Fruit fly (Drosophila melanogaster) whole organism, wandering third instar larva: ENCODE measurements around the gene Alh.
A peak's percentile ranks its signal among the peaks of the same experiment; 100 is the strongest.

ENCODE experiments used
- Abd-B ChIP-seq: fragments of >200 bp; optimal IDR thresholded peaks from 2 replicates; lab custom pipeline; 2017; ENCODE audit warnings: missing biosample characterization, missing genetic modification characterization
- CG32264 ChIP-seq: fragments of 200-800 bp; sonication (Bioruptor generic); optimal IDR thresholded peaks from 2 replicates; lab custom pipeline; 2016; ENCODE audit warnings: missing biosample characterization, missing genetic modification characterization
- CG9705 ChIP-seq: fragments of 200-800 bp; sonication (Bioruptor generic); optimal IDR thresholded peaks from 2 replicates; lab custom pipeline; 2018; ENCODE audit warnings: missing biosample characterization, mild to moderate bottlenecking, missing genetic modification characterization
- CrebA ChIP-seq: fragments of 200-800 bp; sonication (Bioruptor generic); optimal IDR thresholded peaks from 2 replicates; lab custom pipeline; 2016; ENCODE audit warnings: missing biosample characterization, mild to moderate bottlenecking, missing genetic modification characterization, borderline replicate concordance
- Dfd ChIP-seq: fragments of >200 bp; optimal IDR thresholded peaks from 2 replicates; lab custom pipeline; 2017; ENCODE audit warnings: missing biosample characterization, missing genetic modification characterization
- Dif ChIP-seq: fragments of 200-275, 200-300 bp; sonication (Bioruptor generic); optimal IDR thresholded peaks from 2 replicates; lab custom pipeline; 2018; ENCODE audit warnings: missing biosample characterization, missing genetic modification characterization; ENCODE audit not compliant: partially characterized antibody
- GATAd ChIP-seq: sonication (Bioruptor generic); optimal IDR thresholded peaks from 2 replicates; lab custom pipeline; 2016; ENCODE audit warnings: missing biosample characterization, missing genetic modification characterization
- HLH106 ChIP-seq: fragments of 200-800 bp; optimal IDR thresholded peaks from 3 replicates; lab custom pipeline; 2019; ENCODE audit warnings: missing biosample characterization, mild to moderate bottlenecking, missing genetic modification characterization, moderate library complexity
- Hnf4 ChIP-seq: fragments of 200-800 bp; sonication (Bioruptor generic); optimal IDR thresholded peaks from 2 replicates; lab custom pipeline; 2016; ENCODE audit warnings: missing biosample characterization, mild to moderate bottlenecking, missing genetic modification characterization
- Hr78 ChIP-seq: fragments of >200 bp; optimal IDR thresholded peaks from 2 replicates; lab custom pipeline; 2017; ENCODE audit warnings: missing biosample characterization, missing genetic modification characterization
- Hr83 ChIP-seq: fragments of 200-300 bp; sonication (Bioruptor generic); optimal IDR thresholded peaks from 2 replicates; lab custom pipeline; 2016; ENCODE audit warnings: missing biosample characterization, mild to moderate bottlenecking, missing genetic modification characterization, moderate library complexity; ENCODE audit not compliant: poor library complexity, severe bottlenecking
- Jra ChIP-seq: sonication (Bioruptor generic); optimal IDR thresholded peaks from 2 replicates; lab custom pipeline; 2016; ENCODE audit warnings: missing biosample characterization, missing genetic modification characterization
- Mio ChIP-seq: sonication (Bioruptor generic); optimal IDR thresholded peaks from 2 replicates; lab custom pipeline; 2016; ENCODE audit warnings: missing biosample characterization, missing genetic modification characterization
- Myc ChIP-seq: fragments of >200 bp; optimal IDR thresholded peaks from 2 replicates; lab custom pipeline; 2017
- N ChIP-seq: fragments of >200 bp; optimal IDR thresholded peaks from 2 replicates; lab custom pipeline; 2018; ENCODE audit warnings: missing biosample characterization, missing external identifiers, missing genetic modification characterization
- OdsH ChIP-seq: fragments of 200-800 bp; sonication (Bioruptor generic); optimal IDR thresholded peaks from 2 replicates; lab custom pipeline; 2016; ENCODE audit warnings: missing biosample characterization, mild to moderate bottlenecking, missing genetic modification characterization
- Rel ChIP-seq, 2 experiments: fragments of 200-800 bp; sonication (Bioruptor generic) in 1 of 2; optimal IDR thresholded peaks; 2 replicates in 1 of 2; 3 replicates in 1 of 2; lab custom pipeline; 2016 to 2019; ENCODE audit warnings: mild to moderate bottlenecking in 2 of 2, missing biosample characterization in 2 of 2, missing genetic modification characterization in 2 of 2, moderate library complexity in 1 of 2
- Sp1 ChIP-seq: fragments of 200-800 bp; sonication (Bioruptor generic); optimal IDR thresholded peaks from 3 replicates; lab custom pipeline; 2019; ENCODE audit warnings: missing biosample characterization, mild to moderate bottlenecking, missing genetic modification characterization, moderate library complexity
- Vsx2 ChIP-seq: fragments of 200-300, 225-300 bp; sonication (Bioruptor generic); optimal IDR thresholded peaks from 2 replicates; lab custom pipeline; 2018; ENCODE audit warnings: missing biosample characterization, missing genetic modification characterization; ENCODE audit not compliant: partially characterized antibody
- br ChIP-seq: fragments of 200-800 bp; sonication (Bioruptor generic); optimal IDR thresholded peaks from 2 replicates; lab custom pipeline; 2016; ENCODE audit warnings: missing biosample characterization, missing genetic modification characterization
- brk ChIP-seq: fragments of 200-800 bp; sonication (Bioruptor generic); optimal IDR thresholded peaks from 2 replicates; lab custom pipeline; 2016; ENCODE audit warnings: missing biosample characterization, mild to moderate bottlenecking, missing genetic modification characterization
- dl ChIP-seq, 2 experiments: fragments of 175-275, 200-275 bp in 1 of 2; fragments of 200-275 bp in 1 of 2; sonication (Bioruptor generic); optimal IDR thresholded peaks; lab custom pipeline; 2018; ENCODE audit warnings: mild to moderate bottlenecking in 2 of 2, missing biosample characterization in 2 of 2, missing genetic modification characterization in 2 of 2, moderate library complexity in 2 of 2; ENCODE audit not compliant: partially characterized antibody in 2 of 2, insufficient read depth in 1 of 2
- dmrt93B ChIP-seq: fragments of 200-800 bp; sonication (Bioruptor generic); optimal IDR thresholded peaks from 2 replicates; lab custom pipeline; 2018; ENCODE audit warnings: missing biosample characterization, mild to moderate bottlenecking, missing genetic modification characterization
- dsf ChIP-seq: sonication (Bioruptor generic); optimal IDR thresholded peaks from 2 replicates; lab custom pipeline; 2016; ENCODE audit warnings: missing biosample characterization, missing genetic modification characterization, borderline replicate concordance
- ey ChIP-seq: fragments of 200-800 bp; sonication (Bioruptor generic); optimal IDR thresholded peaks from 2 replicates; lab custom pipeline; 2016; ENCODE audit warnings: missing biosample characterization, missing genetic modification characterization
- foxo ChIP-seq, 2 experiments: fragments of 200-800 bp; sonication (Bioruptor generic); optimal IDR thresholded peaks; 2 replicates in 1 of 2; 3 replicates in 1 of 2; lab custom pipeline; 2016 to 2017; ENCODE audit warnings: missing biosample characterization in 2 of 2, missing genetic modification characterization in 2 of 2
- h ChIP-seq: fragments of 200-800 bp; sonication (Bioruptor generic); optimal IDR thresholded peaks from 3 replicates; lab custom pipeline; 2016; ENCODE audit warnings: missing biosample characterization, mild to moderate bottlenecking, missing genetic modification characterization
- jim ChIP-seq: fragments of 175-275, 200-325 bp; sonication (Bioruptor generic); optimal IDR thresholded peaks from 2 replicates; lab custom pipeline; 2016; ENCODE audit warnings: missing biosample characterization, mild to moderate bottlenecking, missing genetic modification characterization
- lola ChIP-seq: fragments of >200 bp; optimal IDR thresholded peaks from 2 replicates; lab custom pipeline; 2017; ENCODE audit warnings: missing biosample characterization, missing genetic modification characterization
- pan ChIP-seq: fragments of >200 bp; optimal IDR thresholded peaks from 2 replicates; lab custom pipeline; 2017
- psq ChIP-seq: fragments of 200-800 bp; sonication (Bioruptor generic); optimal IDR thresholded peaks from 3 replicates; lab custom pipeline; 2017; ENCODE audit warnings: missing biosample characterization, mild to moderate bottlenecking, missing genetic modification characterization, moderate library complexity
- rgr ChIP-seq: fragments of 200-800 bp; sonication (Bioruptor generic); optimal IDR thresholded peaks from 3 replicates; lab custom pipeline; 2016; ENCODE audit warnings: missing biosample characterization, mild to moderate bottlenecking, missing genetic modification characterization
- sv ChIP-seq: fragments of 200-800 bp; sonication (Bioruptor generic); optimal IDR thresholded peaks from 3 replicates; lab custom pipeline; 2016; ENCODE audit warnings: missing biosample characterization, missing genetic modification characterization
- tai ChIP-seq: sonication (Bioruptor generic); optimal IDR thresholded peaks from 2 replicates; lab custom pipeline; 2016; ENCODE audit warnings: missing biosample characterization, missing genetic modification characterization
- usp ChIP-seq: fragments of >200 bp; optimal IDR thresholded peaks from 2 replicates; lab custom pipeline; 2017; ENCODE audit warnings: missing biosample characterization, missing genetic modification characterization
- woc ChIP-seq: sonication (Bioruptor generic); optimal IDR thresholded peaks from 2 replicates; lab custom pipeline; 2016; ENCODE audit warnings: missing biosample characterization, mild to moderate bottlenecking, missing genetic modification characterization

The Alh gene

dm6 chr3R:7159615-7160014 lies 35.6 kb upstream of the Alh start:
- TF ChIP-seq psq, result no peak
- no peak for TF ChIP-seq brk (GFP tag; lab: Kevin White, UChicago)
- TF ChIP-seq Vsx2 (GFP tag; lab: Kevin White, UChicago), result no peak
- TF ChIP-seq CG32264 (GFP tag; lab: Kevin White, UChicago), result no peak
- no peak for TF ChIP-seq dsf (GFP tag; lab: Kevin White, UChicago)
- no peak for TF ChIP-seq Jra (GFP tag; lab: Kevin White, UChicago)
- no peak for TF ChIP-seq N (GFP tag; lab: Kevin White, UChicago)
- no peak for TF ChIP-seq Mio (GFP tag; lab: Kevin White, UChicago)
- no peak for TF ChIP-seq ey (GFP tag; lab: Kevin White, UChicago)
- no peak for TF ChIP-seq Abd-B
- no peak for TF ChIP-seq foxo (GFP tag; optimal IDR thresholded peaks at IDR 0.05; lab: Kevin White, UChicago)
- no peak for TF ChIP-seq woc (GFP tag; lab: Kevin White, UChicago)
- TF ChIP-seq Hr78, result no peak
- TF ChIP-seq rgr (GFP tag; lab: Kevin White, UChicago), result no peak

DNA sequence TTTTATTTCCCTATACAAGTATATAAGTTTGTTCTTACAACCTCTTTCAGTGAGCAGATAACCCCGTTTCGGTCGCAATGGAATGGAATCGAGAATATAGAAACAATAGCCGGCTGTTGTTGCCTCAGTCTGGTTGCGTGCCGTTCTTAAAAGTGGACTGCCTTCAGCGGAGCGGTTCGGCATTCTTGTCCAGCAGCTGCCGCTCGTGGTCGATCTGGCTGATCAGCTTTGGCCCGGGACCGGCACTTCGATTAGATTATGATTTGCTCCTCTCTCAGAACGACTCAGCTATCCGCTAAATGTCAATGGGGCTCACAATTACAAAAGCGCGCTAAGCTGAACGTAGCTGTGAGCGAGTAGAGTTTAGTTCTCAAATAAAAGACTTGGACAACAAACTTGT lies 33.1 kb upstream of the Alh start:
- no peak for TF ChIP-seq CG32264 (GFP tag; lab: Kevin White, UChicago)
- no peak for TF ChIP-seq CG9705 (GFP tag; lab: Kevin White, UChicago)
- no peak for TF ChIP-seq Rel (GFP tag; optimal IDR thresholded peaks at IDR 0.05; lab: Kevin White, UChicago)
- TF ChIP-seq Rel (tag; optimal IDR thresholded peaks at IDR 0.05; lab: Kevin White, UChicago), result no peak
- no peak for TF ChIP-seq Dif (GFP tag; lab: Kevin White, UChicago)
- no peak for TF ChIP-seq usp
- TF ChIP-seq Sp1, result no peak
- TF ChIP-seq HLH106 (tag; lab: Kevin White, UChicago), result no peak
- no peak for TF ChIP-seq rgr (GFP tag; lab: Kevin White, UChicago)
- TF ChIP-seq jim (GFP tag; lab: Kevin White, UChicago), result no peak

dm6 chr3R:7154586-7155357 lies 30.8 kb upstream of the Alh start, which contains the start of gene MAGE:
TSS of gene MAGE (minus strand) at chr3R:7155180.
- TF ChIP-seq Mio (GFP tag; lab: Kevin White, UChicago) (no peak), sv (GFP tag; lab: Kevin White, UChicago) (no peak), Rel (GFP tag; optimal IDR thresholded peaks at IDR 0.05; lab: Kevin White, UChicago) (no peak), Rel (tag; optimal IDR thresholded peaks at IDR 0.05; lab: Kevin White, UChicago) (no peak), Vsx2 (GFP tag; lab: Kevin White, UChicago) (peak; percentile 22), Hnf4 (GFP tag; lab: Kevin White, UChicago) (no peak), pan (lab: Kevin White, UChicago) (no peak)

DNA sequence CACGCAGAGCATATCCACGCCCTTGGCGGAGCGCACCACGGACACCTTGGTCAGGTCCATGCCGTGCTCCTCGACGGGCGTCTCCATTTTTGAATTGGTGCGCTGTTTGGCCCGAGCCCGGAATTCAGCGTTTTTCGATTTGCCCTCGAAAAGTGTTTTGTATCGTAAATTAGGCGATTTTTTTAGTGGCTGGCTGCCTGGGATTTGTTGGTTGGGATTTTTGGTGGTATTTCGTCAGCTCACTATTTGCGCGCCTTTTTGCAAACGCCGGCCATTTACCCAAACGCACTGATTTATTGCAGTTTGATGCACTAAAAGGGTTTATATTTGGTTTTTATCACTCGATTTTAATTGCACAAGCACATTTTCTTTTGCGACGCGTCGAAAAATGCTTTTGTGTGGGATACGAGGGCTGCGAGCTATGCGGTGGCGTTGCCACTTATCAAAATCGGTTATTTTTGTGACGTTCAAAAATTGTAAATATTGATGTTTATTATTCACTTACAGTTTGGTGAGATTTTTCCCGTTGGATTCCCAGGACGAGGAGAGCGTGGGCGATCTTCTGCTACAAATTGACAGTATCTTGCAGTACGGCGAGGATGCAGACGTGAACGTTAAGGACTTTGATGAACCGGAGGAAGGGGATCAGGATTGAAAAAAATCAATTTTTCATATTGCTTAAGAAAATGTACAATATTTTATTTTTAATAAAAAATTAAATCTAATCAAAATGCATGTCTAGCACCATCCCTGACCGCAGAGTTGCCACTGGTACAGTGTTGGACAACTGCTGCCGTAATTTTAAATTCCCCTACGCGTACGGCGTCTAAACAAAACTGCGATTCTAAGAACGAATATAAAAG lies 26.8 kb upstream of the Alh start, which contains the start of the genes gfzf and Sas-4:
TSS of gene gfzf (minus strand) at position 425 of the 863 bp plus-strand sequence.
TSS of gene Sas-4 (plus strand) at position 824 of the 863 bp plus-strand sequence.
- TF ChIP-seq Abd-B (no peak), Jra (GFP tag; lab: Kevin White, UChicago) (no peak), foxo (GFP tag; optimal IDR thresholded peaks at IDR 0.05; lab: Kevin White, UChicago) (peak in 1 of 2 experiments; percentile 81), ey (GFP tag; lab: Kevin White, UChicago) (peak; percentile 55), Vsx2 (GFP tag; lab: Kevin White, UChicago) (no peak), jim (GFP tag; lab: Kevin White, UChicago) (no peak), N (GFP tag; lab: Kevin White, UChicago) (no peak), pan (lab: Kevin White, UChicago) (no peak), Hr83 (GFP tag; lab: Kevin White, UChicago) (peak; percentile 23), Sp1 (peak; percentile 51), rgr (GFP tag; lab: Kevin White, UChicago) (no peak), dl (GFP tag; optimal IDR thresholded peaks at IDR 0.05; lab: Kevin White, UChicago; ENCODE audit: insufficient read depth in 1 of 2, partially characterized antibody in 2 of 2) (no peak), lola (GFP tag; lab: Kevin White, UChicago) (no peak), h (GFP tag; lab: Kevin White, UChicago) (no peak), CG32264 (GFP tag; lab: Kevin White, UChicago) (no peak), tai (GFP tag; lab: Kevin White, UChicago) (no peak), CG9705 (GFP tag; lab: Kevin White, UChicago) (peak; percentile 33), woc (GFP tag; lab: Kevin White, UChicago) (no peak), Mio (GFP tag; lab: Kevin White, UChicago) (no peak), br (GFP tag; lab: Kevin White, UChicago) (no peak), Rel (GFP tag; optimal IDR thresholded peaks at IDR 0.05; lab: Kevin White, UChicago) (no peak), Rel (tag; optimal IDR thresholded peaks at IDR 0.05; lab: Kevin White, UChicago) (peak; percentile 13), OdsH (GFP tag; lab: Kevin White, UChicago) (peak; percentile 52), GATAd (GFP tag; lab: Kevin White, UChicago) (peak; percentile 60), Dfd (GFP tag; lab: Kevin White, UChicago) (no peak), Myc (lab: Kevin White, UChicago) (peak; percentile 15), Hr78 (no peak), dsf (GFP tag; lab: Kevin White, UChicago) (peak; percentile 33), psq (peak; percentile 46), dmrt93B (GFP tag; lab: Kevin White, UChicago) (peak; percentile 69), CrebA (GFP tag; lab: Kevin White, UChicago) (no peak), sv (GFP tag; lab: Kevin White, UChicago) (no peak), HLH106 (tag; lab: Kevin White, UChicago) (peak; percentile 77)
